Worm (Caenorhabditis elegans) whole organism, early embryonic: ENCODE data around the gene cdc-37.
"Not testable (repeated sequence)": the region's sequence is repeated elsewhere in the genome, so short reads cannot be mapped to it uniquely, and the experiment has no call there.

Experiments
- B0310.2 ChIP-seq: sonication (generic microtip); optimal IDR thresholded peaks from 2 replicates; lab custom pipeline; 2016; ENCODE audit warnings: mild to moderate bottlenecking, missing genetic modification characterization, missing compliant biosample characterization
- F13C5.2 ChIP-seq: sonication (generic microtip); optimal IDR thresholded peaks from 2 replicates; lab custom pipeline; 2017; ENCODE audit warnings: mild to moderate bottlenecking, missing genetic modification characterization, inconsistent platforms, missing compliant biosample characterization
- aly-1 ChIP-seq: sonication (generic microtip); optimal IDR thresholded peaks from 2 replicates; lab custom pipeline; 2016; ENCODE audit warnings: missing genetic modification characterization, missing compliant biosample characterization
- ama-1 ChIP-seq: fragments of 150-350 bp; optimal IDR thresholded peaks from 2 replicates; lab custom pipeline; 2014
- ceh-13 ChIP-seq: fragments of 200-800 bp; sonication (Bioruptor generic); optimal IDR thresholded peaks from 2 replicates; lab custom pipeline; 2018; ENCODE audit warnings: mild to moderate bottlenecking, missing genetic modification characterization, missing compliant biosample characterization
- ceh-36 ChIP-seq: sonication (generic microtip); optimal IDR thresholded peaks from 2 replicates; lab custom pipeline; 2016; ENCODE audit warnings: missing genetic modification characterization, inconsistent platforms, missing compliant biosample characterization
- ets-7 ChIP-seq: sonication (generic microtip); optimal IDR thresholded peaks from 2 replicates; lab custom pipeline; 2016; ENCODE audit warnings: missing genotype, missing genetic modification characterization, missing compliant biosample characterization
- flt-1 ChIP-seq: fragments of 200-800 bp; sonication (Bioruptor generic); IDR thresholded peaks from 2 replicates; pipeline ENCODE4 v1.3.6; 2022; ENCODE audit warnings: missing genetic modification characterization, missing compliant biosample characterization
- hmbx-1 ChIP-seq: sonication (generic microtip); optimal IDR thresholded peaks from 2 replicates; lab custom pipeline; 2016; ENCODE audit warnings: mild to moderate bottlenecking, missing genetic modification characterization, missing compliant biosample characterization
- hmg-4 ChIP-seq: fragments of 200-800 bp; sonication (Bioruptor generic); optimal IDR thresholded peaks from 2 replicates; lab custom pipeline; 2018; ENCODE audit warnings: mild to moderate bottlenecking, missing genetic modification characterization, missing compliant biosample characterization
- hnd-1 ChIP-seq: sonication (generic microtip); optimal IDR thresholded peaks from 2 replicates; lab custom pipeline; 2016; ENCODE audit warnings: missing genetic modification characterization, missing compliant biosample characterization
- pes-1 ChIP-seq: fragments of 200-800 bp; sonication (Bioruptor generic); IDR thresholded peaks from 2 replicates; pipeline ENCODE4 v1.3.6; 2022; ENCODE audit warnings: missing genetic modification reagents, missing genetic modification characterization, missing compliant biosample characterization
- scrt-1 ChIP-seq: fragments of 200-800 bp; sonication (Bioruptor generic); IDR thresholded peaks from 2 replicates; pipeline ENCODE4 v1.3.6; 2022; ENCODE audit warnings: missing genetic modification characterization, missing compliant biosample characterization
- sea-1 ChIP-seq: fragments of 200-800 bp; sonication (Bioruptor generic); conservative IDR thresholded peaks from 2 replicates; pipeline ENCODE4 v1.3.6; 2022; ENCODE audit warnings: missing genetic modification characterization, missing compliant biosample characterization
- tbx-11 ChIP-seq: fragments of 200-800 bp; sonication (Bioruptor generic); IDR thresholded peaks from 2 replicates; pipeline ENCODE4 v1.3.6; 2022; ENCODE audit warnings: missing genetic modification characterization, missing compliant biosample characterization
- tbx-37 ChIP-seq: fragments of 200-800 bp; sonication (Bioruptor generic); conservative IDR thresholded peaks from 2 replicates; pipeline ENCODE4 v1.3.6; 2022; ENCODE audit warnings: missing genetic modification reagents, missing genetic modification characterization, missing compliant biosample characterization
- tra-4 ChIP-seq: sonication (generic microtip); optimal IDR thresholded peaks from 2 replicates; lab custom pipeline; 2017; ENCODE audit warnings: missing genetic modification characterization, missing compliant biosample characterization

cdc-37 gene

DNA sequence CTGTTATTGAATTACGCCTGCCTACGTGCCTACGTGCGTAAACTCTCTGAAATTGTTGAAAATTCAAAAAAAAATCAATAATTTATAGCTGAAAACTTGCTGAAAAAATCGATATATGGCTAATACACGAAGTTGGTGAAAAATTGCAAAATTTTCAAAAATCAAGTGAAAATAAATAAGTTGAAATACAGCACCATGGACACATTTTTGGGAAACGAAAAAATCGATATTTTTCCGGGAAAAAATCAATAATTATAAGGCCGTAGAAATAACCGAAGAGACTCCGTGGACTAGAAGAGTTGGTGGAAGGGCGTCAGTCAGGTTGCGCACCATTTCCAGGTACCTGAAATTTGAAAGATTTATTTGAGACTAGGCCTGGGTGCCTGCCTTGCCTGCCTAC is 34.3 kb upstream of the cdc-37 start:
- TF ChIP-seq tra-4 (tag; lab: Kevin White, UChicago): no peak
- no peak for TF ChIP-seq hmg-4 (GFP tag; lab: Kevin White, UChicago)
- TF ChIP-seq ceh-36 (tag; lab: Kevin White, UChicago): no peak
- no peak for TF ChIP-seq hmbx-1 (tag; lab: Kevin White, UChicago)
- TF ChIP-seq ceh-13 (GFP tag; lab: Kevin White, UChicago): no peak
- TF ChIP-seq sea-1 (GFP tag; lab: Robert Waterston, UW): no peak
- no peak for TF ChIP-seq aly-1 (tag; lab: Kevin White, UChicago)
- no peak for TF ChIP-seq ama-1 (lab: Kevin White, UChicago)
- no peak for TF ChIP-seq ets-7 (tag; lab: Kevin White, UChicago)
- no peak for TF ChIP-seq hnd-1 (tag; lab: Kevin White, UChicago)
- no peak for TF ChIP-seq B0310.2
- TF ChIP-seq tbx-11 (GFP tag; lab: Robert Waterston, UW): no peak
- no peak for TF ChIP-seq flt-1 (GFP tag; lab: Robert Waterston, UW)
- TF ChIP-seq pes-1 (GFP tag; lab: Robert Waterston, UW): no peak
- TF ChIP-seq F13C5.2 (tag; lab: Kevin White, UChicago): no peak
- TF ChIP-seq scrt-1: no peak
- no peak for TF ChIP-seq tbx-37 (GFP tag; lab: Robert Waterston, UW)

DNA sequence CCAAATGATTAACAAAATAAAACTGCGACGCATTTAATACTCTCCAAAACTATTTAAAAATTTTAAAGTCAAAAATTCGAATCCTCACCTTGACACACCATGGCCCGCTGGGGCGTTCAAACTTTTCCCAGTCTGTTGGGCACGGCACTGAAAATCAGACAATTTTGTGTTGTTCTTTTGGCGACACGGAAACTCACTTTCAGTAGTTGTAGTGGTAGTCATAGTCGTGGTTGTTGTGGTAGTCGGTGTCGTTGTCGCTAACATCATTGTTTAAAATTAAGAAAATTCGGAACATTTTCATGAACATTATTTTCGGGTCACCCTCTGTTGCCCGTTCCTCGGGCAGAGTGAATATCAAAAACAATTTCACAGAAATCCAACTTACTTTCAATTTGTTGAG is 32.0 kb upstream of the cdc-37 start, which contains the start of gene clec-118:
TSS of gene clec-118 (minus strand) at position 101 of the 400 bp plus-strand sequence.
- not testable (repeated sequence) for TF ChIP-seq ama-1 (lab: Kevin White, UChicago); pes-1 (GFP tag; lab: Robert Waterston, UW); ets-7 (tag; lab: Kevin White, UChicago)

DNA sequence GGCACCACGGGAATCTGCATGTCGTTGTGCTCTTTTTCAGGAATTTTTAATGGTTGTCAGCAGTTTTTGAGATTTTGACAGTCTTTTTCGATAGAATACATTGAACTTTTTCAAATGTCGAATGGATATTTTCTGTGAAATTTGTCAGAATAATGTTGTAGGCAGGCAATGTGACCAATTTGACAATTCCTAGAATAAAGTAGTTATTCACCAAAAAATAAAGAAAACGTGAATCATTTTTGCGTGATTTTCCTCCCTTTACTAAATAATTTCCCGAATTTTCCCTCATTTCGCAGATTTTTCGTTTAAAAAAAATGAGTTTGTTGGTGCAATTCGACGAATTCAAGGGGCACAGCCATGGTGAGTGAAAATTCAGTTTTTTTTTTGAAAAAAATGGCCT is 28.4 kb upstream of the cdc-37 start, which contains the start of gene W04H10.1:
TSS of gene W04H10.1 (plus strand) at position 301 of the 400 bp plus-strand sequence.
- TF ChIP-seq tbx-11 (GFP tag; lab: Robert Waterston, UW): no peak
- no peak for TF ChIP-seq aly-1 (tag; lab: Kevin White, UChicago)
- TF ChIP-seq hnd-1 (tag; lab: Kevin White, UChicago): no peak
- TF ChIP-seq F13C5.2 (tag; lab: Kevin White, UChicago): no peak

DNA sequence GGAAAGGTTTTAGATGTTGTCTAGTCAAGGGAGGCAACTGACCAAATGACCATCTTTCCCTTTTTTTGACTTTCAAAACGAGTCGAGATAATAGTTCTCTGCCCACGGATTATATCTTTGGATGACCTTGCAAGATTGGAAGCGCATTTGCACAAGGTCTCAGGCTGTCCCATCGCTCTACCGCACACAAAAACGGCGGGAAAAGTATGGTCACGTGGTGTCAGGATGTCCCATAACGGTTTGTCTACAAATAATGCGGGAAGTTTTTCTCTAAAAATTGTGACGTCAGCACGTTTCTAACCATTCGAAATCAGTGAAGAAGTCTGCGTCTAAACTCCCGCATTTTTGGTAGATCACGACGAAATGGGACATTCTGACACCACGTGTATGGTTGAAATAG is 27.9 kb upstream of the cdc-37 start, which contains the start of gene W04H10.6:
TSS of gene W04H10.6 (minus strand) at position 101 of the 400 bp plus-strand sequence.
- TF ChIP-seq B0310.2 (no peak), ama-1 (lab: Kevin White, UChicago) (no peak), hmg-4 (GFP tag; lab: Kevin White, UChicago) (peak; percentile 1)

DNA sequence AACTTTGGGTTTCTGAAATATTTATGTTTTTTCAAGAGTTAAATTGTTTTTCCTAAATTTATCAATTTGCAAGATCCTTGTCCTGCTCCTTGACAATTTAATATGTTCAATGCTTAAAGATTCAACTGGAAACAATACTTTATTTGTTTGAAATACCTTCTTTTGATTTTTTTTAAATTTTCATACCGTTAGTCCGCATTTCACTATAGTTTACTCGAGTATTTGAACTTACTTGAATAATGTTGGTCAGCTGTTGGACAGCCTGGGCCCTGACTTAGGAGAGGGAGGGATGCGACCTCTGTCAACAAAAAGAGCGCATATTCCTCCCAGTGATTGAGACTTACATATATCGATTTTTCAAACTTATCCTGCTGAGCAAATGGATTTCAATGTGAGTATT is 25.6 kb upstream of the cdc-37 start, which contains the start of gene W04H10.5:
TSS of gene W04H10.5 (plus strand) at position 301 of the 400 bp plus-strand sequence.
- TF ChIP-seq ceh-13 (GFP tag; lab: Kevin White, UChicago) (no peak), ama-1 (lab: Kevin White, UChicago) (no peak), tra-4 (tag; lab: Kevin White, UChicago) (no peak), aly-1 (tag; lab: Kevin White, UChicago) (no peak), ets-7 (tag; lab: Kevin White, UChicago) (no peak), pes-1 (GFP tag; lab: Robert Waterston, UW) (no peak), hnd-1 (tag; lab: Kevin White, UChicago) (no peak), tbx-37 (GFP tag; lab: Robert Waterston, UW) (no peak), F13C5.2 (tag; lab: Kevin White, UChicago) (no peak), ceh-36 (tag; lab: Kevin White, UChicago) (no peak), hmbx-1 (tag; lab: Kevin White, UChicago) (no peak), B0310.2 (no peak), scrt-1 (no peak), hmg-4 (GFP tag; lab: Kevin White, UChicago) (no peak), sea-1 (GFP tag; lab: Robert Waterston, UW) (no peak), tbx-11 (GFP tag; lab: Robert Waterston, UW) (no peak)

DNA sequence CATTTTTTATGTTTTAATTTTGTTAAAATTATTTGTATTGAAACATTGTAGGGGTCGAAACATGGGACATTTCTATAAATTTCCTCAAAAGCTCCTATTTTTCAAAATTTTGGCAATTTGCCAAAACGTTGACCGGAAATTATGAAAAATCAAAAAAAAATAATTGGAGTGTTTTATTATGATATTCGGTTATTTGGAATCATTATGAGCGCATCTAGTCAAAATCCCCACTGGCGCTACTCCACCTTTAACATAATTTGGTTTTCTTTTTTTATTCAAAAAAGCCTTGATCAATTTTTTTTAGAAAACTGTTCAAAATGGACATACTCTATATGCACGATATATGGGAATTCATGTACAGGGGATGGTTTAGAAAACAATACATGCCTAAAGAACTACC is 24.9 kb upstream of the cdc-37 start, which contains the start of gene W04H10.2:
TSS of gene W04H10.2 (plus strand) at position 301 of the 400 bp plus-strand sequence.
- TF ChIP-seq ets-7 (tag; lab: Kevin White, UChicago): no peak
- TF ChIP-seq ceh-36 (tag; lab: Kevin White, UChicago): no peak
- no peak for TF ChIP-seq hmg-4 (GFP tag; lab: Kevin White, UChicago)
- TF ChIP-seq flt-1 (GFP tag; lab: Robert Waterston, UW): no peak
- no peak for TF ChIP-seq tbx-11 (GFP tag; lab: Robert Waterston, UW)
- TF ChIP-seq F13C5.2 (tag; lab: Kevin White, UChicago): no peak
- TF ChIP-seq tra-4 (tag; lab: Kevin White, UChicago): no peak
- TF ChIP-seq hnd-1 (tag; lab: Kevin White, UChicago): no peak
- no peak for TF ChIP-seq aly-1 (tag; lab: Kevin White, UChicago)
- no peak for TF ChIP-seq scrt-1
- no peak for TF ChIP-seq pes-1 (GFP tag; lab: Robert Waterston, UW)
- no peak for TF ChIP-seq sea-1 (GFP tag; lab: Robert Waterston, UW)
- TF ChIP-seq tbx-37 (GFP tag; lab: Robert Waterston, UW): no peak
- TF ChIP-seq ceh-13 (GFP tag; lab: Kevin White, UChicago): no peak
- no peak for TF ChIP-seq ama-1 (lab: Kevin White, UChicago)
- TF ChIP-seq B0310.2: no peak
- no peak for TF ChIP-seq hmbx-1 (tag; lab: Kevin White, UChicago)

DNA sequence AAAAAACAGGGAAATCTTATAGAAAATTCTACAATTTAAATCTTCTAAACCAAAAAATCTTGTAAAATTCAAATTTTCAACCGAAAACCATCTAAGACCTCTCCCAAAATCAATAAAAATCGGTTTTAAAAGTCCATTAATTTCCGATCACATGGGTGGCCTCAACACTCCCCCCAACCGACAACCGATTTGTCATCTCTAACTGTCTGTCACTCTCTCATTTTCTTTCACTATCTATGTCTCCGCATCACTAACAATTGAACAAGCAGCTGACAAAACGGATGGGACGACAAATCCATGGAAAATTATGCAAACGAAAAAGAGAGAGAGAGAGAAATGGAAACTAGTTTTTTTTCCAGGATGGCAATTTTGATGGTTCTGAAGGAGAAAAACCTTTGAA is 22.6 kb upstream of the cdc-37 start:
- no peak for TF ChIP-seq ets-7 (tag; lab: Kevin White, UChicago)
- TF ChIP-seq pes-1 (GFP tag; lab: Robert Waterston, UW): no peak
